Worm (Caenorhabditis elegans): ENCODE data around the gene R02F11.12.

Gene R02F11.12

DNA sequence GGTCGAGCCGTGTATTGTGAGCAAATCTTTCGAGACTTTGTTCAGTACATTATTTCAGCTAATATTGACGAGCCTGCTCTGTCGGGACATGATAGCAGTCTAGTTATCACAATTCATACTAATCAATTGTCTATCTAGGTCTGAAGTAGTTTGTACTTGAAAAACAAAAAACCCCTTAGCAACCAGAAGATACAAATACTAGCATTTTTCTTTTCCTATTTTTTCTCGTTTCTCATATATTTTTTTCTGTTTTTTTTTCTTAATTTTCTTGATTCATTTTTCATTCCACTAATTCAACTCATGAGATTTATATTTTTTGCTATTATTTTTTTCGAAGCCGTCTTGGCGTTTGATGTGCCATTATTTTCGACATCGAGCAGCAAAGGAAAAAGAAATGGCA is 3.3 kb upstream of the R02F11.12 start, which contains the start of gene R02F11.9:
Gene R02F11.9, plus strand, starts transcription at position 301 of the 400 bp plus-strand sequence.
- TF ChIP-seq ceh-9 (tag; optimal IDR thresholded peaks at IDR 0.05) (no peak), ceh-2 (tag; optimal IDR thresholded peaks at IDR 0.05) (no peak), lim-6 (tag; optimal IDR thresholded peaks at IDR 0.05) (no peak), elt-4 (tag; optimal IDR thresholded peaks at IDR 0.05) (no peak), fkh-6 (tag; optimal IDR thresholded peaks at IDR 0.05) (no peak), T23F11.4 (GFP tag; optimal IDR thresholded peaks at IDR 0.05) (no peak), eyg-1 (tag; optimal IDR thresholded peaks at IDR 0.05) (no peak), ref-2 (tag; optimal IDR thresholded peaks at IDR 0.05) (no peak), pha-4 (tag; optimal IDR thresholded peaks at IDR 0.05) (no peak), unc-55 (GFP tag; optimal IDR thresholded peaks at IDR 0.05) (no peak), ahr-1 (tag; optimal IDR thresholded peaks at IDR 0.05) (no peak), ceh-31 (tag; optimal IDR thresholded peaks at IDR 0.05) (no peak), nfya-1 (tag; optimal IDR thresholded peaks at IDR 0.05) (no peak), ceh-22 (tag; optimal IDR thresholded peaks at IDR 0.05) (no peak), odd-2 (tag; optimal IDR thresholded peaks at IDR 0.05) (no peak), ceh-30 (tag; optimal IDR thresholded peaks at IDR 0.05) (no peak)

DNA sequence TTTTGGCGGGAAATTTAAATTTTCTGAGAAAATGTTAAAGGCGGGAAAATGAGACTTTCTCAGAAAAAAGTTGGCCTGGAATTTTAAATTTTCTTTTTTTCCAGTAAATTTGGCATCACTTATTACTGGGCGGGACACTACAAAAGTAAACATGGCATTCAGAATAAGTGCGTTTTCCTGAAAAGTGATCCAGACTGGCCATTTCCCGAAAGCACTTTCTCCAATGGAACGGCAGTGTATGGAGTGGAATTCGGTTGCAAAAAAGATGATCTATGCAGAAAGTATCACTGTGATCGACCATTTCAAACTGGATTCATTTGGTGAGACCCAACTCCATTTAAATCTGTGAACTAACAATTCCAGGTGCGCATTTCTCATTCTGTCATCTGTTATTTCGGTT is 2.6 kb upstream of the R02F11.12 start:
- TF ChIP-seq hlh-13 (GFP tag; optimal IDR thresholded peaks at IDR 0.05) (no peak), ceh-30 (tag; optimal IDR thresholded peaks at IDR 0.05) (no peak), ceh-6 (GFP tag; optimal IDR thresholded peaks at IDR 0.05) (no peak), dve-1 (tag; optimal IDR thresholded peaks at IDR 0.05) (no peak), hlh-6 (tag; optimal IDR thresholded peaks at IDR 0.05) (no peak), sox-4 (tag; optimal IDR thresholded peaks at IDR 0.05) (no peak), lim-6 (tag; optimal IDR thresholded peaks at IDR 0.05) (no peak), ceh-24 (tag; optimal IDR thresholded peaks at IDR 0.05) (no peak), sox-2 (GFP tag; IDR thresholded peaks at IDR 0.05) (no peak), npax-4 (tag; optimal IDR thresholded peaks at IDR 0.05) (no peak), nfya-1 (tag; optimal IDR thresholded peaks at IDR 0.05) (no peak), ceh-31 (tag; optimal IDR thresholded peaks at IDR 0.05) (no peak), hlh-15 (tag; optimal IDR thresholded peaks at IDR 0.05) (no peak)

DNA sequence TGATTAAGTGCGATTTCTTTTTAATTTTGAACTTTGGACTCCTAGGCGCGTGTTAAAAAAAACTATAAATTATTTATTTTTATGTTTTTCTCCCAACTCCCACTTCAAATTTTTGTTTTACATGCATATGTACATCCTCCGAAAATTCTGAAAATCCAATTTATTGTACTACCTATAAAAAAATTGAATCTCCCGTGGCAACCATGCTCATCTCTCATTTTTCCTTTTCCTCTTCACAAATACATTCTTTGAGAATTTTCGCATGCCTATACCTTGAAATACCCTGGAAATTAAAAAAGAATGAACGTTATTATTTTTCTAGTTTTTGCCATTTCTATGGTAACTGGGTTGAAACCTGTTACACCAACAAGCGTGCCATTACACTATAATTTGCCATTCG is 1.6 kb upstream of the R02F11.12 start, which contains the start of gene R02F11.10:
Gene R02F11.10, plus strand, starts transcription at position 301 of the 400 bp plus-strand sequence.
- TF ChIP-seq pax-1 (tag; optimal IDR thresholded peaks at IDR 0.05) (no peak), K02D7.2 (tag; optimal IDR thresholded peaks at IDR 0.05) (no peak), elt-2 (tag; optimal IDR thresholded peaks at IDR 0.05) (no peak), che-1 (tag; optimal IDR thresholded peaks at IDR 0.05) (no peak), odd-2 (tag; optimal IDR thresholded peaks at IDR 0.05) (no peak), K09A11.1 (tag; optimal IDR thresholded peaks at IDR 0.05; ENCODE audit: insufficient read depth) (no peak)

DNA sequence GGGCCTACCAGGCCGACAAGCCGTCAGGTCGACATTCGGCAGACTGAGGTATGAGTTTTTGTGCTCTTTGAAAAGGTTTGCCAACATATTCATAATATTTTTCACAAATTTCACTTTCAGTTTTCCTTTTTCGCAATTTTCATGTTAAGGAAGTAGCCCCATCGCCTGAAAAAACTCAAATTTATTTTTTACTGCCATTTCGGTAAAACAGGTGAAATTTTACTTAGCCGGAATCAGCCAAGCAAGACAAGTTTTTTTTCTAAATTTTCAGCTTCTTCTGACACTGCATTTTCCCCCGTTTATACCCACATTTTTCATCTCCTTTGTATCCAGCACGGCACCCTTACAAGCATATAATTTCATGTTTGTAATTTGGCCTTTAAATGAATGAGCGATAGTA is 1.1 kb downstream of the R02F11.12 start, which contains the start of gene R02F11.11:
Gene R02F11.11, plus strand, starts transcription at position 301 of the 400 bp plus-strand sequence.
- no peak for TF ChIP-seq C38D4.7 (GFP tag; optimal IDR thresholded peaks at IDR 0.05)
- TF ChIP-seq fax-1 (tag; optimal IDR thresholded peaks at IDR 0.05), result no peak

DNA sequence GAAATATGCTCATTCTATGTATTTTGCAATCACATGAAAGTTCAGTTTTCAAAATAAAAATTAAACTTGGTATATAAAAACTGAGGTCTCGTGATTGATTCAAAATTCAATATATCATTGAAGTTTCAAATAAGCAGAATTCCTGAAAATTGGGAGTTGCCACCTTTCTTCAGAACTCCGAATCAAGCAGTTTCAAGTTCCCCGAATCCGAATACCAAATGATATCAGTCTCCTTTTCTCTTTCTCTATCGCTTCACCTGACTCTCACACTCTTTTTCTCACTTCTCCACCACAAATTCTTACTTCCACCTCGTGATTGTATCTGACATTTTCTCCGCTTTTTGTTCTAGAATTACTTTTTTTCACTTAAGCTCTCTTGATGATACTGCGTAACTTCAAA is 3.8 kb downstream of the R02F11.12 start, which contains the start of gene R02F11.2:
Gene R02F11.2, plus strand, starts transcription at position 292 of the 400 bp plus-strand sequence.
- TF ChIP-seq Y22D7AL.16 (tag; optimal IDR thresholded peaks at IDR 0.05) (no peak), ama-1 (optimal IDR thresholded peaks at IDR 0.05) (no peak), ref-2 (tag; optimal IDR thresholded peaks at IDR 0.05) (no peak)

DNA sequence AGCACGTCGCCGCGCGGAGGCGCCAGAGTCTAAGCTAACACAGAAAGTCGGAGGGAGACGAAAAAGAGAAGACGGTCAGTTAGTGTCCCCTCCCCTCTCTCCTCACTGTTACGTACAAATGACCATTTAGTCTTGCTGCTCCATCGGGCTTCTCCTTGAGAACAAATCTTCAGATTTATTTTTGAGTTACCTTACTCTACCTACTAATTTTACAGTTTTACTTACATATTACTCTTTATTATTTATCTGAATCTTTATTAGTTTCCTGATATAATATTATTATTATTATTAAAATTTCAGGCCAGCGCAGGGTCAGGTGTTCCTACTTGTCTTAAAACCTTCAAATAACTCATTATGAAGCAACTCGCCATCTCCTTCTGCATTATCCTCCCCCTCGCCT is 10.3 kb downstream of the R02F11.12 start, which contains the start of gene R02F11.1:
Gene R02F11.1, plus strand, starts transcription at position 301 of the 400 bp plus-strand sequence.
- no peak for TF ChIP-seq ztf-16 (tag; optimal IDR thresholded peaks at IDR 0.05)
- no peak for TF ChIP-seq ceh-45 (GFP tag; IDR thresholded peaks at IDR 0.05)
- no peak for TF ChIP-seq dmd-4 (tag; optimal IDR thresholded peaks at IDR 0.05; ENCODE audit: borderline replicate concordance)
- TF ChIP-seq zip-5 (tag; optimal IDR thresholded peaks at IDR 0.05), result no peak
- no peak for TF ChIP-seq unc-86 (tag; optimal IDR thresholded peaks at IDR 0.05)
- TF ChIP-seq pros-1 (tag; optimal IDR thresholded peaks at IDR 0.05), result no peak
- TF ChIP-seq pat-9 (tag; optimal IDR thresholded peaks at IDR 0.05), result no peak
- no peak for TF ChIP-seq fkh-6 (tag; optimal IDR thresholded peaks at IDR 0.05)
- no peak for TF ChIP-seq odd-2 (tag; optimal IDR thresholded peaks at IDR 0.05)
- TF ChIP-seq hlh-15 (tag; optimal IDR thresholded peaks at IDR 0.05), result no peak
- no peak for TF ChIP-seq unc-3 (GFP tag; conservative IDR thresholded peaks at IDR 0.05)
- TF ChIP-seq unc-3 (tag; optimal IDR thresholded peaks at IDR 0.05), result no peak
- TF ChIP-seq hlh-6 (tag; optimal IDR thresholded peaks at IDR 0.05), result no peak
- no peak for TF ChIP-seq sox-4 (tag; optimal IDR thresholded peaks at IDR 0.05)
- TF ChIP-seq tbx-2 (tag; optimal IDR thresholded peaks at IDR 0.05), result no peak
- TF ChIP-seq ceh-19 (GFP tag; optimal IDR thresholded peaks at IDR 0.05), result no peak

Data from whole organism, late embryonic.